Fruit fly (Drosophila melanogaster) whole organism, embryonic: ENCODE results near the gene Cand1.

ENCODE experiments used
- Asciz ChIP-seq: fragments of 200-800 bp; sonication (Bioruptor generic); optimal IDR thresholded peaks from 2 replicates; lab custom pipeline; 2017; ENCODE audit warnings: missing biosample characterization, mild to moderate bottlenecking, missing genetic modification characterization, missing genetic modification reagents
- Bgb ChIP-seq: fragments of 200-800 bp; sonication (Bioruptor generic); IDR thresholded peaks from 2 replicates; pipeline ENCODE4 v1.3.6; 2022; ENCODE audit warnings: missing biosample characterization, missing genetic modification characterization; ENCODE audit not compliant: partially characterized antibody
- CG10959 ChIP-seq: fragments of 200-800 bp; sonication (Bioruptor generic); IDR thresholded peaks from 2 replicates; pipeline ENCODE4 v1.3.6; 2022; ENCODE audit warnings: missing biosample characterization, missing genetic modification characterization
- CG11504 ChIP-seq: fragments of 200-800 bp; sonication (Bioruptor generic); optimal IDR thresholded peaks from 3 replicates; lab custom pipeline; 2019; ENCODE audit warnings: missing biosample characterization, mild to moderate bottlenecking, missing genetic modification characterization, moderate library complexity
- CG12104 ChIP-seq: fragments of 200-800 bp; sonication (Bioruptor generic); optimal IDR thresholded peaks from 3 replicates; lab custom pipeline; 2016; ENCODE audit warnings: missing biosample characterization, missing genetic modification characterization
- CG1233 ChIP-seq: fragments of 200-800 bp; sonication (Bioruptor generic); optimal IDR thresholded peaks from 4 replicates; lab custom pipeline; 2018; ENCODE audit warnings: missing biosample characterization, mild to moderate bottlenecking, missing genetic modification characterization
- CG13287 ChIP-seq: fragments of 200-800 bp; sonication (Bioruptor generic); IDR thresholded peaks from 2 replicates; pipeline ENCODE4 v1.3.6; 2022; ENCODE audit warnings: missing biosample characterization, missing genetic modification characterization; ENCODE audit not compliant: partially characterized antibody
- CG14710 ChIP-seq: fragments of 200-800 bp; sonication (Bioruptor generic); optimal IDR thresholded peaks from 3 replicates; lab custom pipeline; 2019; ENCODE audit warnings: missing biosample characterization, mild to moderate bottlenecking, missing genetic modification characterization, moderate library complexity
- CG15073 ChIP-seq: fragments of 200-800 bp; sonication (Bioruptor generic); optimal IDR thresholded peaks from 2 replicates; lab custom pipeline; 2016; ENCODE audit warnings: missing biosample characterization, missing genetic modification characterization
- CG15514 ChIP-seq: fragments of 200-800 bp; sonication (Bioruptor generic); optimal IDR thresholded peaks from 3 replicates; lab custom pipeline; 2017; ENCODE audit warnings: missing biosample characterization, missing genetic modification characterization, mild to moderate bottlenecking, moderate library complexity, missing genetic modification reagents
- CG17802 ChIP-seq: fragments of 200-800 bp; sonication (Bioruptor generic); optimal IDR thresholded peaks from 2 replicates; lab custom pipeline; 2018; ENCODE audit warnings: missing biosample characterization, mild to moderate bottlenecking, missing genetic modification characterization, moderate library complexity
- CG2202 ChIP-seq: fragments of 200-800 bp; sonication (Bioruptor generic); optimal IDR thresholded peaks from 2 replicates; lab custom pipeline; 2018; ENCODE audit warnings: missing biosample characterization, mild to moderate bottlenecking, missing genetic modification characterization
- CG2875 ChIP-seq: fragments of 200-800 bp; sonication (Bioruptor generic); optimal IDR thresholded peaks from 2 replicates; lab custom pipeline; 2017; ENCODE audit warnings: missing biosample characterization, mild to moderate bottlenecking, missing genetic modification characterization, missing genetic modification reagents
- CG4820 ChIP-seq: fragments of 200-800 bp; sonication (Bioruptor generic); optimal IDR thresholded peaks from 3 replicates; lab custom pipeline; 2016; ENCODE audit warnings: missing biosample characterization, missing genetic modification characterization
- CG6683 ChIP-seq: fragments of 200-800 bp; sonication (Bioruptor generic); optimal IDR thresholded peaks from 2 replicates; lab custom pipeline; 2017; ENCODE audit warnings: missing biosample characterization, mild to moderate bottlenecking, missing genetic modification characterization, missing genetic modification reagents
- CG6813 ChIP-seq: fragments of 200-800 bp; sonication (Bioruptor generic); optimal IDR thresholded peaks from 2 replicates; lab custom pipeline; 2017; ENCODE audit warnings: missing biosample characterization, missing genetic modification characterization, mild to moderate bottlenecking, moderate library complexity, missing genetic modification reagents
- CG8359 ChIP-seq: fragments of 200-800 bp; sonication (Bioruptor generic); optimal IDR thresholded peaks from 2 replicates; lab custom pipeline; 2017; ENCODE audit warnings: missing biosample characterization, mild to moderate bottlenecking, missing genetic modification characterization, borderline replicate concordance
- CG8388 ChIP-seq: fragments of 200-800 bp; sonication (Bioruptor generic); optimal IDR thresholded peaks from 2 replicates; lab custom pipeline; 2019; ENCODE audit warnings: missing biosample characterization, mild to moderate bottlenecking, missing genetic modification characterization, moderate library complexity
- CkIIα-i1 ChIP-seq: fragments of 200-800 bp; sonication (Bioruptor generic); IDR thresholded peaks from 2 replicates; pipeline ENCODE4 v1.3.6; 2022; ENCODE audit warnings: missing biosample characterization, missing genetic modification characterization
- CoRest ChIP-seq: fragments of 200-800 bp; sonication (Bioruptor generic); optimal IDR thresholded peaks from 3 replicates; lab custom pipeline; 2018; ENCODE audit warnings: missing biosample characterization, mild to moderate bottlenecking, missing genetic modification characterization, moderate library complexity
- Dip3 ChIP-seq: fragments of 200-800 bp; sonication (Bioruptor generic); optimal IDR thresholded peaks from 3 replicates; lab custom pipeline; 2016; ENCODE audit warnings: missing biosample characterization, missing genetic modification characterization
- Dp ChIP-seq: fragments of 200-800 bp; sonication (Bioruptor generic); optimal IDR thresholded peaks from 2 replicates; lab custom pipeline; 2018; ENCODE audit warnings: missing biosample characterization, mild to moderate bottlenecking, missing genetic modification characterization, moderate library complexity
- ERR ChIP-seq: fragments of 200-800 bp; sonication (Bioruptor generic); optimal IDR thresholded peaks from 2 replicates; lab custom pipeline; 2016; ENCODE audit warnings: missing biosample characterization, missing genetic modification characterization
- Ets65A ChIP-seq: fragments of 200-800 bp; sonication (Bioruptor generic); peaks from one replicate; lab custom pipeline; 2016; ENCODE audit warnings: missing biosample characterization, missing genetic modification characterization
- H15 ChIP-seq: fragments of 200-800 bp; sonication (Bioruptor generic); IDR thresholded peaks from 3 replicates; pipeline ENCODE4 v1.3.6; 2022; ENCODE audit warnings: missing biosample characterization, missing genetic modification characterization
- Hand ChIP-seq: fragments of 200-800 bp; sonication (Bioruptor generic); optimal IDR thresholded peaks from 2 replicates; lab custom pipeline; 2017; ENCODE audit warnings: mild to moderate bottlenecking, missing biosample characterization, missing genetic modification reagents, missing genetic modification characterization
- Hr3 ChIP-seq: fragments of 200-800 bp; sonication (Bioruptor generic); optimal IDR thresholded peaks from 3 replicates; lab custom pipeline; 2016; ENCODE audit warnings: missing biosample characterization, missing genetic modification characterization
- Kr ChIP-seq: fragments of 200-800 bp; sonication (Bioruptor generic); optimal IDR thresholded peaks from 2 replicates; lab custom pipeline; 2017; ENCODE audit warnings: missing biosample characterization, mild to moderate bottlenecking, missing genetic modification characterization
- MBD-R2 ChIP-seq: fragments of 200-800 bp; sonication (Bioruptor generic); IDR thresholded peaks from 2 replicates; pipeline ENCODE4 v1.3.6; 2022; ENCODE audit warnings: missing biosample characterization, missing genetic modification characterization
- Max ChIP-seq: fragments of 200-800 bp; sonication (Bioruptor generic); optimal IDR thresholded peaks from 2 replicates; lab custom pipeline; 2016; ENCODE audit warnings: missing biosample characterization, mild to moderate bottlenecking, missing genetic modification characterization
- Meics ChIP-seq: fragments of 200-800 bp; sonication (Bioruptor generic); optimal IDR thresholded peaks from 2 replicates; lab custom pipeline; 2017; ENCODE audit warnings: missing biosample characterization, mild to moderate bottlenecking, missing genetic modification characterization
- NK7.1 ChIP-seq: fragments of 200-800 bp; sonication (Bioruptor generic); optimal IDR thresholded peaks from 3 replicates; lab custom pipeline; 2016; ENCODE audit warnings: missing biosample characterization, missing genetic modification characterization
- Pdp1 ChIP-seq, 2 experiments: fragments of 200-800 bp; sonication (Bioruptor generic); optimal IDR thresholded peaks; 3 replicates each; lab custom pipeline; 2016; ENCODE audit warnings: missing biosample characterization in 2 of 2, missing genetic modification characterization in 2 of 2, mild to moderate bottlenecking in 1 of 2, moderate library complexity in 1 of 2
- ab ChIP-seq: fragments of 200-800 bp; sonication (Bioruptor generic); optimal IDR thresholded peaks from 2 replicates; lab custom pipeline; 2016; ENCODE audit warnings: missing biosample characterization, missing genetic modification characterization
- az2 ChIP-seq: fragments of 200-800 bp; sonication (Bioruptor generic); optimal IDR thresholded peaks from 3 replicates; lab custom pipeline; 2016; ENCODE audit warnings: missing biosample characterization, missing genetic modification characterization
- br ChIP-seq: fragments of >200 bp; optimal IDR thresholded peaks from 2 replicates; lab custom pipeline; 2017
- chinmo ChIP-seq: fragments of 200-800 bp; sonication (Bioruptor generic); IDR thresholded peaks from 4 replicates; pipeline ENCODE4 v1.3.6; 2022; ENCODE audit warnings: missing biosample characterization, missing genetic modification characterization; ENCODE audit not compliant: partially characterized antibody
- chm ChIP-seq: fragments of 200-800 bp; sonication (Bioruptor generic); IDR thresholded peaks from 2 replicates; pipeline ENCODE4 v1.3.6; 2022; ENCODE audit warnings: missing biosample characterization, missing genetic modification characterization
- ci ChIP-seq: fragments of 200-800 bp; sonication (Bioruptor generic); IDR thresholded peaks from 3 replicates; pipeline ENCODE4 v1.3.6; 2022; ENCODE audit warnings: missing biosample characterization, missing genetic modification characterization
- danr ChIP-seq: fragments of 200-800 bp; sonication (Bioruptor generic); IDR thresholded peaks from 2 replicates; pipeline ENCODE4 v1.3.6; 2022; ENCODE audit warnings: missing biosample characterization, missing genetic modification characterization
- dmrt11E ChIP-seq: fragments of 200-800 bp; sonication (Bioruptor generic); optimal IDR thresholded peaks from 3 replicates; lab custom pipeline; 2018; ENCODE audit warnings: missing biosample characterization, mild to moderate bottlenecking, missing genetic modification characterization, moderate library complexity
- en ChIP-seq: fragments of 200-800 bp; sonication (Bioruptor generic); optimal IDR thresholded peaks from 2 replicates; lab custom pipeline; 2016; ENCODE audit warnings: missing biosample characterization, missing genetic modification characterization
- fru ChIP-seq: fragments of >200 bp; optimal IDR thresholded peaks from 2 replicates; lab custom pipeline; 2017
- hth ChIP-seq: fragments of >200 bp; optimal IDR thresholded peaks from 2 replicates; lab custom pipeline; 2017; ENCODE audit warnings: inconsistent platforms
- ken ChIP-seq: fragments of 200-800 bp; sonication (Bioruptor generic); IDR thresholded peaks from 3 replicates; pipeline ENCODE4 v1.3.6; 2022; ENCODE audit warnings: missing biosample characterization, missing genetic modification characterization
- phol ChIP-seq: fragments of 200-800 bp; sonication (Bioruptor generic); optimal IDR thresholded peaks from 3 replicates; lab custom pipeline; 2018; ENCODE audit warnings: missing biosample characterization, mild to moderate bottlenecking, missing genetic modification characterization, moderate library complexity
- so ChIP-seq: fragments of 200-800 bp; sonication (Bioruptor generic); IDR thresholded peaks from 3 replicates; pipeline ENCODE4 v1.3.6; 2022; ENCODE audit warnings: missing biosample characterization, missing genetic modification characterization
- tgo ChIP-seq: fragments of 200-800 bp; sonication (Bioruptor generic); IDR thresholded peaks from 3 replicates; pipeline ENCODE4 v1.3.6; 2022; ENCODE audit warnings: missing biosample characterization, missing genetic modification characterization
- vfl ChIP-seq: fragments of 200-800 bp; sonication (Bioruptor generic); optimal IDR thresholded peaks from 2 replicates; lab custom pipeline; 2016; ENCODE audit warnings: missing biosample characterization, missing genetic modification characterization
- zen2 ChIP-seq: fragments of 200-800 bp; sonication (Bioruptor generic); IDR thresholded peaks from 3 replicates; pipeline ENCODE4 v1.3.6; 2022; ENCODE audit warnings: missing biosample characterization, missing genetic modification characterization; ENCODE audit not compliant: partially characterized antibody

Cand1 gene

DNA sequence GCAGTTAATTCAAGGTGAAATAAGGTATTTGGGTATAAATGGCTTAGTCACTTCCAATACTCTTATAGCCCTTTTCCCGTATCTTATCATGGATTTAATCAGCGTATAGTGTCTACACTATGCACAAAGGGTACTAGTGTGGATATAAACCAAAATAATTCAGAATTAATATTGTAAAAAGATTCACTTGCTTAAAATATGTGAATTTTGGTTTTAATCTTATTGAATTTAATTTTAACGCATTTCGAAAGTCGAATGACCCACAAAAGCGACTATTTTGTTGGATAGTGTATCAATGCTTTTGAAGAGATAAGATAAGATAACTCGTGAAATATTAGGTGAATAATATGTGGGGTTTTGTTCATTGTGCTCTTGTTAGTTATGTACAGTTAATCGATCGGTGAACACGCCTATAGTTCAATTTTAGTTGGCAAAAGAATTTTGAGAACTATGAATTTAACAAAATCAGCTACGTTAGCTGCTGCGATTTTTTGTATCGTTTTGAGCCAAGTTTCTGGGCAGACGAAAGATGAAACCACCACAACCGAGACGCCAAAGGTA, 19.5 kb upstream of the Cand1 start, which contains the start of gene CG5096 (continued):
- TF ChIP-seq H15 (GFP tag; lab: Robert Waterston, UW), result peak; percentile 82; the same call in 2 of the 3 replicates
- TF ChIP-seq ab (GFP tag; lab: Kevin White, UChicago), result no peak
- TF ChIP-seq Ets65A, result peak; percentile 51
- TF ChIP-seq zen2 (GFP tag; lab: Robert Waterston, UW), result no peak
- TF ChIP-seq Bgb (GFP tag; lab: Robert Waterston, UW), result no peak
- TF ChIP-seq CG6683 (GFP tag; lab: Kevin White, UChicago), result peak; percentile 82
- peak; percentile 79 for TF ChIP-seq Hr3 (GFP tag; lab: Kevin White, UChicago)
- TF ChIP-seq CG17802 (tag; lab: Kevin White, UChicago), result peak; percentile 45
- TF ChIP-seq hth (lab: Kevin White, UChicago), result no peak
- peak; percentile 92 for TF ChIP-seq CG11504
- peak; percentile 49 for TF ChIP-seq CG8359 (GFP tag; lab: Kevin White, UChicago)
- TF ChIP-seq MBD-R2, result peak; percentile 79; the same call in 1 of the 2 replicates
- peak; percentile 81 for TF ChIP-seq phol (tag; lab: Kevin White, UChicago)
- TF ChIP-seq CG15514 (GFP tag; lab: Kevin White, UChicago), result peak; percentile 85
- TF ChIP-seq Meics (GFP tag; lab: Kevin White, UChicago), result peak; percentile 91
- TF ChIP-seq Kr, result no peak
- peak; percentile 78 to 79 for TF ChIP-seq Pdp1 (GFP tag; optimal IDR thresholded peaks at IDR 0.05; lab: Kevin White, UChicago)
- peak; percentile 59 for TF ChIP-seq CG2875 (GFP tag; lab: Kevin White, UChicago)
- peak; percentile 90 for TF ChIP-seq tgo
- peak; percentile 67 for TF ChIP-seq CG4820 (GFP tag; lab: Kevin White, UChicago)
- TF ChIP-seq CG12104 (GFP tag; lab: Kevin White, UChicago), result peak; percentile 66
- no peak for TF ChIP-seq chinmo (GFP tag; lab: Robert Waterston, UW)
- no peak for TF ChIP-seq CG13287
- peak; percentile 94 for TF ChIP-seq ci
- TF ChIP-seq CG8388, result peak; percentile 82
- TF ChIP-seq CG2202 (tag; lab: Kevin White, UChicago), result peak; percentile 47
- peak; percentile 93 for TF ChIP-seq so (GFP tag; lab: Robert Waterston, UW)
- TF ChIP-seq en (GFP tag; lab: Kevin White, UChicago), result peak; percentile 72
- peak; percentile 87 for TF ChIP-seq Asciz (GFP tag; lab: Kevin White, UChicago)
- no peak for TF ChIP-seq fru (lab: Kevin White, UChicago)
- TF ChIP-seq ERR (GFP tag; lab: Kevin White, UChicago), result peak; percentile 77
- peak; percentile 83 for TF ChIP-seq chm (GFP tag; lab: Robert Waterston, UW)
- no peak for TF ChIP-seq CkIIα-i1 (GFP tag; lab: Robert Waterston, UW)
- TF ChIP-seq az2 (GFP tag; lab: Kevin White, UChicago), result peak; percentile 79
- peak; percentile 49 for TF ChIP-seq dmrt11E (tag; lab: Kevin White, UChicago)
- TF ChIP-seq CG1233 (GFP tag; lab: Kevin White, UChicago), result peak; percentile 84
- TF ChIP-seq CG15073 (GFP tag; lab: Kevin White, UChicago), result peak; percentile 16
- peak; percentile 81; the same call in 2 of the 3 replicates for TF ChIP-seq ken (GFP tag; lab: Robert Waterston, UW)
- TF ChIP-seq vfl, result peak; percentile 57
- TF ChIP-seq CoRest (tag; lab: Kevin White, UChicago), result peak; percentile 93
- TF ChIP-seq br (lab: Kevin White, UChicago), result no peak
- peak; percentile 52 for TF ChIP-seq NK7.1 (GFP tag; lab: Kevin White, UChicago)
- peak; percentile 67 for TF ChIP-seq CG14710 (tag; lab: Kevin White, UChicago)
- TF ChIP-seq danr (GFP tag; lab: Robert Waterston, UW), result peak; percentile 81
- peak; percentile 87 for TF ChIP-seq CG6813 (GFP tag; lab: Kevin White, UChicago)
- TF ChIP-seq Dip3 (GFP tag; lab: Kevin White, UChicago), result peak; percentile 87
- TF ChIP-seq Hand (GFP tag; lab: Kevin White, UChicago), result peak; percentile 89
- peak; percentile 70 for TF ChIP-seq Max (GFP tag; lab: Kevin White, UChicago)
- peak; percentile 51; the same call in 1 of the 2 replicates for TF ChIP-seq CG10959 (GFP tag; lab: Robert Waterston, UW)
- TF ChIP-seq Dp (GFP tag; lab: Kevin White, UChicago), result no peak
